Worm (Caenorhabditis elegans) whole organism, L1 larva: ENCODE data around the gene acdh-2.

ENCODE experiments used
- ces-1 ChIP-seq: fragments of 150-350 bp; optimal IDR thresholded peaks from 2 replicates; lab custom pipeline; 2014; ENCODE audit warnings: missing biosample characterization, missing genetic modification reagents, missing genetic modification characterization
- efl-1 ChIP-seq, 4 experiments: fragments of 150-350 bp; optimal IDR thresholded peaks in 3 of 4; peaks in 1 of 4; 1 replicate in 1 of 4; 2 replicates in 3 of 4; lab custom pipeline; 2014; ENCODE audit warnings: missing biosample characterization in 2 of 4, missing genetic modification characterization in 2 of 4, missing genetic modification reagents in 2 of 4
- egl-27 ChIP-seq, 2 experiments: fragments of 150-350 bp in 1 of 2; sonication (generic microtip); optimal IDR thresholded peaks; 3 replicates each; lab custom pipeline; 2017 to 2018; ENCODE audit warnings: missing biosample characterization in 2 of 2, missing genetic modification characterization in 2 of 2, missing genetic modification reagents in 2 of 2
- elt-3 ChIP-seq, 6 experiments: fragments of 150-350 bp in 1 of 6; sonication (generic microtip); optimal IDR thresholded peaks; 2 replicates each; lab custom pipeline; 2017 to 2018; ENCODE audit warnings: missing biosample characterization in 6 of 6, missing genetic modification characterization in 6 of 6, inconsistent platforms in 1 of 6
- fkh-10 ChIP-seq: sonication (generic microtip); optimal IDR thresholded peaks from 2 replicates; lab custom pipeline; 2017; ENCODE audit warnings: missing biosample characterization, missing genetic modification reagents, missing genetic modification characterization
- mep-1 ChIP-seq: fragments of 150-350 bp; optimal IDR thresholded peaks from 2 replicates; lab custom pipeline; 2014; ENCODE audit warnings: missing biosample characterization, missing genetic modification characterization
- nhr-77 ChIP-seq: fragments of 150-350 bp; optimal IDR thresholded peaks from 2 replicates; lab custom pipeline; 2014; ENCODE audit warnings: missing biosample characterization, missing genetic modification characterization
- ztf-4 ChIP-seq: fragments of 150-350 bp; optimal IDR thresholded peaks from 2 replicates; lab custom pipeline; 2014; ENCODE audit warnings: missing biosample characterization, missing genetic modification characterization

DNA sequence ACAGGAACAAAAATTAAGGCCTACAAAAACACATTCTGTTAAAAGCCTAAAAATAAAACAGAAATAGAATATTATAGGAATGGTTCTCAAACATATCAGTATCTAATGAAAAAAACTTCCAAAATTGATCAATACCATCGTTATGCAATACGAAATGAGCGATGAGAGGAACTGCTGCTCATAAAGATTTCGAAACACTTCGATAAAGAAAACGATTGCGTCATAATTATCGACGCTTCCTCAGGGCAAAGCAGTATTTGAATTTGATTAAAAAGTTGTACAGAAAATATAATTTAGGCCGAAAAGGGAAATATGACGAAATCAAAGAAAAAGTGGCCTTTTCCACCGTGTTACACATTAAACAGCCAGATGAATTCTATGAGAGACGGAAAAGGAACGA, 29.2 kb downstream of the acdh-2 start:
- TF ChIP-seq mep-1 (tag; lab: Kevin White, UChicago) (no peak), egl-27 (tag; optimal IDR thresholded peaks at IDR 0.05; lab: Kevin White, UChicago) (no peak), efl-1 (optimal IDR thresholded peaks at IDR 0.05; lab: Kevin White, UChicago) (no peak), efl-1 (GFP tag; optimal IDR thresholded peaks at IDR 0.05 in 1 of 2; lab: Kevin White, UChicago) (no peak), elt-3 (tag; optimal IDR thresholded peaks at IDR 0.05; lab: Kevin White, UChicago) (no peak), ztf-4 (tag; lab: Kevin White, UChicago) (no peak), nhr-77 (no peak), ces-1 (GFP tag; lab: Kevin White, UChicago) (no peak), fkh-10 (GFP tag; lab: Kevin White, UChicago) (no peak)
